Worm (Caenorhabditis elegans) whole organism, L4/young adult: Measurements from ENCODE around the gene F22F7.3.
"Not testable (repeated sequence)": the region's sequence is repeated elsewhere in the genome, so short reads cannot be mapped to it uniquely, and the experiment has no call there.

ENCODE experiments used
- W03F9.2 ChIP-seq: fragments of 150-350 bp; optimal IDR thresholded peaks from 2 replicates; lab custom pipeline; 2014; ENCODE audit warnings: missing biosample characterization, missing genetic modification characterization
- dao-5 ChIP-seq: sonication (generic microtip); optimal IDR thresholded peaks from 2 replicates; lab custom pipeline; 2016; ENCODE audit warnings: missing genotype, missing genetic modification characterization, moderate library complexity, missing compliant biosample characterization
- him-1 ChIP-seq: sonication (generic microtip); optimal IDR thresholded peaks from 2 replicates; lab custom pipeline; 2016; ENCODE audit warnings: missing genotype, missing genetic modification reagents, missing genetic modification characterization, missing compliant biosample characterization

The F22F7.3 gene

ce11 chrV:2132675-2133074, 22.2 kb downstream of the F22F7.3 start:
- no peak for TF ChIP-seq him-1 (tag; lab: Kevin White, UChicago)
- no peak for TF ChIP-seq dao-5
- TF ChIP-seq W03F9.2 (tag; lab: Kevin White, UChicago): no peak

ce11 chrV:2133512-2133911, 23.0 kb downstream of the F22F7.3 start:
- TF ChIP-seq W03F9.2 (tag; lab: Kevin White, UChicago) (no peak), him-1 (tag; lab: Kevin White, UChicago) (peak; percentile 86)

ce11 chrV:2134340-2134739, 23.9 kb downstream of the F22F7.3 start:
- TF ChIP-seq him-1 (tag; lab: Kevin White, UChicago): no peak
- no peak for TF ChIP-seq dao-5
- TF ChIP-seq W03F9.2 (tag; lab: Kevin White, UChicago): no peak

- TF ChIP-seq dao-5 (no peak), him-1 (tag; lab: Kevin White, UChicago) (peak; percentile 42)
These were observed 24.9 kb downstream of the F22F7.3 start for ce11 chrV:2135323-2135722.

- TF ChIP-seq W03F9.2 (tag; lab: Kevin White, UChicago): no peak
- no peak for TF ChIP-seq dao-5
- no peak for TF ChIP-seq him-1 (tag; lab: Kevin White, UChicago)
These were observed 26.5 kb downstream of the F22F7.3 start for ce11 chrV:2137010-2137409.

ce11 chrV:2138287-2138686, 27.8 kb downstream of the F22F7.3 start:
- TF ChIP-seq dao-5 (no peak), him-1 (tag; lab: Kevin White, UChicago) (peak; percentile 23), W03F9.2 (tag; lab: Kevin White, UChicago) (no peak)

- TF ChIP-seq W03F9.2 (tag; lab: Kevin White, UChicago): no peak
- no peak for TF ChIP-seq dao-5
- no peak for TF ChIP-seq him-1 (tag; lab: Kevin White, UChicago)
These were observed 29.4 kb downstream of the F22F7.3 start, which contains the start of gene F22F7.7 for ce11 chrV:2139918-2140317. F22F7.7 (minus strand) TSS chrV:2140042.

- not testable (repeated sequence) for TF ChIP-seq him-1 (tag; lab: Kevin White, UChicago); W03F9.2 (tag; lab: Kevin White, UChicago); dao-5
These were observed 33.9 kb downstream of the F22F7.3 start, which contains the start of gene F22F7.12 for ce11 chrV:2144408-2144807. F22F7.12 (minus strand) TSS chrV:2144508.

- no peak for TF ChIP-seq dao-5
- no peak for TF ChIP-seq W03F9.2 (tag; lab: Kevin White, UChicago)
These were observed 35.6 kb downstream of the F22F7.3 start, which contains the start of gene str-52 for ce11 chrV:2146044-2146443. str-52 (minus strand) TSS chrV:2146144.

ce11 chrV:2146795-2147194, 36.3 kb downstream of the F22F7.3 start, which contains the start of gene srbc-20:
srbc-20 (plus strand) TSS chrV:2147095.
- TF ChIP-seq him-1 (tag; lab: Kevin White, UChicago): no peak
- no peak for TF ChIP-seq W03F9.2 (tag; lab: Kevin White, UChicago)
- no peak for TF ChIP-seq dao-5

- no peak for TF ChIP-seq dao-5
- no peak for TF ChIP-seq him-1 (tag; lab: Kevin White, UChicago)
- TF ChIP-seq W03F9.2 (tag; lab: Kevin White, UChicago): no peak
These were observed 39.0 kb downstream of the F22F7.3 start, which contains the start of gene C45H4.21 for ce11 chrV:2149432-2149831. C45H4.21 (minus strand) TSS chrV:2149532.

ce11 chrV:2150876-2151275, 40.4 kb downstream of the F22F7.3 start, which contains the start of gene C45H4.13:
C45H4.13 (minus strand) TSS chrV:2150976.
- no peak for TF ChIP-seq dao-5
- TF ChIP-seq him-1 (tag; lab: Kevin White, UChicago): no peak
- TF ChIP-seq W03F9.2 (tag; lab: Kevin White, UChicago): no peak

ce11 chrV:2151458-2151857, 41.0 kb downstream of the F22F7.3 start, which contains the start of gene srbc-24:
srbc-24 (plus strand) TSS chrV:2151758.
- TF ChIP-seq dao-5 (no peak), W03F9.2 (tag; lab: Kevin White, UChicago) (no peak), him-1 (tag; lab: Kevin White, UChicago) (no peak)

ce11 chrV:2153274-2153673, 42.8 kb downstream of the F22F7.3 start, which contains the start of gene srbc-23:
srbc-23 (plus strand) TSS chrV:2153574.
- TF ChIP-seq dao-5: no peak
- no peak for TF ChIP-seq W03F9.2 (tag; lab: Kevin White, UChicago)
- no peak for TF ChIP-seq him-1 (tag; lab: Kevin White, UChicago)

ce11 chrV:2155232-2155631, 44.8 kb downstream of the F22F7.3 start, which contains the start of gene srbc-21:
srbc-21 (plus strand) TSS chrV:2155532.
- TF ChIP-seq W03F9.2 (tag; lab: Kevin White, UChicago) (no peak), him-1 (tag; lab: Kevin White, UChicago) (no peak), dao-5 (no peak)
